Fruit fly (Drosophila melanogaster) whole organism, embryonic: ENCODE results near the gene cdi.

Source experiments
- Asciz ChIP-seq: fragments of 200-800 bp; sonication (Bioruptor generic); optimal IDR thresholded peaks from 2 replicates; lab custom pipeline; 2017; ENCODE audit warnings: missing biosample characterization, mild to moderate bottlenecking, missing genetic modification characterization, missing genetic modification reagents
- CG10565 ChIP-seq: fragments of 200-800 bp; sonication (Bioruptor generic); optimal IDR thresholded peaks from 3 replicates; lab custom pipeline; 2016; ENCODE audit warnings: missing biosample characterization, mild to moderate bottlenecking, missing genetic modification characterization
- CG11247 ChIP-seq: fragments of 200-800 bp; sonication (Bioruptor generic); IDR thresholded peaks from 2 replicates; pipeline ENCODE4 v1.3.6; 2022; ENCODE audit warnings: missing biosample characterization, missing genetic modification characterization
- CG12155 ChIP-seq: fragments of 200-800 bp; sonication (Bioruptor generic); optimal IDR thresholded peaks from 3 replicates; lab custom pipeline; 2016; ENCODE audit warnings: missing biosample characterization, missing genetic modification characterization
- CG1233 ChIP-seq: fragments of 200-800 bp; sonication (Bioruptor generic); optimal IDR thresholded peaks from 4 replicates; lab custom pipeline; 2018; ENCODE audit warnings: missing biosample characterization, mild to moderate bottlenecking, missing genetic modification characterization
- CG12659 ChIP-seq: fragments of 200-800 bp; sonication (Bioruptor generic); optimal IDR thresholded peaks from 3 replicates; lab custom pipeline; 2017; ENCODE audit warnings: mild to moderate bottlenecking, missing biosample characterization, missing genetic modification reagents, missing genetic modification characterization
- CG12942 ChIP-seq: fragments of 200-800 bp; sonication (Bioruptor generic); optimal IDR thresholded peaks from 3 replicates; lab custom pipeline; 2016; ENCODE audit warnings: missing biosample characterization, missing genetic modification characterization
- CG13287 ChIP-seq: fragments of 200-800 bp; sonication (Bioruptor generic); IDR thresholded peaks from 2 replicates; pipeline ENCODE4 v1.3.6; 2022; ENCODE audit warnings: missing biosample characterization, missing genetic modification characterization; ENCODE audit not compliant: partially characterized antibody
- CG13894 ChIP-seq: fragments of 200-800 bp; sonication (Bioruptor generic); optimal IDR thresholded peaks from 3 replicates; lab custom pipeline; 2018; ENCODE audit warnings: missing biosample characterization, mild to moderate bottlenecking, missing genetic modification characterization, moderate library complexity
- CG15269 ChIP-seq: fragments of 200-800 bp; sonication (Bioruptor generic); optimal IDR thresholded peaks from 2 replicates; lab custom pipeline; 2018; ENCODE audit warnings: missing biosample characterization, mild to moderate bottlenecking, missing genetic modification characterization, moderate library complexity
- CG1602 ChIP-seq: fragments of 200-800 bp; sonication (Bioruptor generic); optimal IDR thresholded peaks from 3 replicates; lab custom pipeline; 2016; ENCODE audit warnings: missing biosample characterization, missing genetic modification characterization
- CG18011 ChIP-seq: fragments of 200-800 bp; sonication (Bioruptor generic); optimal IDR thresholded peaks from 2 replicates; lab custom pipeline; 2017; ENCODE audit warnings: missing biosample characterization, missing genetic modification characterization, mild to moderate bottlenecking, moderate library complexity, missing genotype
- CG18262 ChIP-seq: fragments of 200-800 bp; optimal IDR thresholded peaks from 3 replicates; lab custom pipeline; 2019; ENCODE audit warnings: missing biosample characterization, mild to moderate bottlenecking, missing genetic modification characterization, moderate library complexity
- CG2199 ChIP-seq: fragments of 200-800 bp; sonication (Bioruptor generic); IDR thresholded peaks from 3 replicates; pipeline ENCODE4 v1.3.6; 2022; ENCODE audit warnings: missing biosample characterization, missing genetic modification characterization
- CG2875 ChIP-seq: fragments of 200-800 bp; sonication (Bioruptor generic); optimal IDR thresholded peaks from 2 replicates; lab custom pipeline; 2017; ENCODE audit warnings: missing biosample characterization, mild to moderate bottlenecking, missing genetic modification characterization, missing genetic modification reagents
- CG31365 ChIP-seq: fragments of 200-800 bp; sonication (Bioruptor generic); optimal IDR thresholded peaks from 2 replicates; lab custom pipeline; 2018; ENCODE audit warnings: missing biosample characterization, mild to moderate bottlenecking, missing genetic modification characterization
- CG31441 ChIP-seq: fragments of 200-800 bp; sonication (Bioruptor generic); IDR thresholded peaks from 2 replicates; pipeline ENCODE4 v1.3.6; 2022; ENCODE audit warnings: missing biosample characterization, missing genetic modification characterization
- CG33213 ChIP-seq: fragments of 200-800 bp; sonication (Bioruptor generic); optimal IDR thresholded peaks from 3 replicates; lab custom pipeline; 2016; ENCODE audit warnings: missing biosample characterization, missing genetic modification characterization
- CG3995 ChIP-seq: fragments of 200-800 bp; sonication (Bioruptor generic); optimal IDR thresholded peaks from 3 replicates; lab custom pipeline; 2016; ENCODE audit warnings: missing biosample characterization, missing genetic modification characterization
- CG4282 ChIP-seq: fragments of 200-800 bp; sonication (Bioruptor generic); optimal IDR thresholded peaks from 2 replicates; lab custom pipeline; 2016; ENCODE audit warnings: missing biosample characterization, missing genetic modification characterization
- CG4404 ChIP-seq: fragments of 200-800 bp; sonication (Bioruptor generic); IDR thresholded peaks from 2 replicates; pipeline ENCODE4 v1.3.6; 2022; ENCODE audit warnings: missing biosample characterization, missing genetic modification characterization
- CG4424 ChIP-seq: fragments of 200-800 bp; sonication (Bioruptor generic); optimal IDR thresholded peaks from 3 replicates; lab custom pipeline; 2016; ENCODE audit warnings: missing biosample characterization, missing genetic modification characterization
- CG4854 ChIP-seq: fragments of 200-800 bp; sonication (Bioruptor generic); optimal IDR thresholded peaks from 2 replicates; lab custom pipeline; 2016; ENCODE audit warnings: missing biosample characterization, missing genetic modification characterization, inconsistent platforms
- CG6654 ChIP-seq: fragments of 200-800 bp; sonication (Bioruptor generic); optimal IDR thresholded peaks from 2 replicates; lab custom pipeline; 2017; ENCODE audit warnings: missing biosample characterization, mild to moderate bottlenecking, missing genetic modification characterization
- CTCF ChIP-seq: fragments of 200-800 bp; sonication (Bioruptor generic); optimal IDR thresholded peaks from 2 replicates; lab custom pipeline; 2017; ENCODE audit warnings: missing biosample characterization, mild to moderate bottlenecking, missing genetic modification characterization, moderate library complexity
- Eip74EF ChIP-seq, 2 experiments: fragments of 200-800 bp in 1 of 2; fragments of >200 bp in 1 of 2; sonication (Bioruptor generic) in 1 of 2; optimal IDR thresholded peaks; 2 replicates each; lab custom pipeline; 2017 to 2019; ENCODE audit warnings: missing biosample characterization in 2 of 2, missing genetic modification characterization in 2 of 2, mild to moderate bottlenecking in 1 of 2, moderate library complexity in 1 of 2
- Ets65A ChIP-seq: fragments of 200-800 bp; sonication (Bioruptor generic); peaks from one replicate; lab custom pipeline; 2016; ENCODE audit warnings: missing biosample characterization, missing genetic modification characterization
- Fer1 ChIP-seq: fragments of 200-800 bp; sonication (Bioruptor generic); optimal IDR thresholded peaks from 2 replicates; lab custom pipeline; 2017; ENCODE audit warnings: missing biosample characterization, mild to moderate bottlenecking, missing genetic modification characterization
- Hmx ChIP-seq: fragments of 200-800 bp; sonication (Bioruptor generic); optimal IDR thresholded peaks from 2 replicates; lab custom pipeline; 2016; ENCODE audit warnings: missing biosample characterization, missing genetic modification characterization
- Lpt ChIP-seq: fragments of >200 bp; optimal IDR thresholded peaks from 2 replicates; lab custom pipeline; 2018; ENCODE audit warnings: missing biosample characterization, missing genetic modification characterization
- NfI ChIP-seq: fragments of 200-800 bp; sonication (Bioruptor generic); optimal IDR thresholded peaks from 3 replicates; lab custom pipeline; 2018; ENCODE audit warnings: missing biosample characterization, mild to moderate bottlenecking, missing genetic modification characterization, moderate library complexity
- Side ChIP-seq: fragments of 200-800 bp; sonication (Bioruptor generic); optimal IDR thresholded peaks from 2 replicates; lab custom pipeline; 2016; ENCODE audit warnings: missing biosample characterization, missing genetic modification characterization
- Sry-β ChIP-seq: fragments of 200-800 bp; sonication (Bioruptor generic); optimal IDR thresholded peaks from 2 replicates; lab custom pipeline; 2018; ENCODE audit warnings: missing biosample characterization, mild to moderate bottlenecking, missing genetic modification characterization, moderate library complexity
- Sry-δ ChIP-seq: fragments of 200-800 bp; sonication (Bioruptor generic); optimal IDR thresholded peaks from 2 replicates; lab custom pipeline; 2016; ENCODE audit warnings: missing biosample characterization, missing genetic modification characterization
- Vsx1 ChIP-seq: fragments of 200-800 bp; sonication (Bioruptor generic); optimal IDR thresholded peaks from 2 replicates; lab custom pipeline; 2017; ENCODE audit warnings: missing biosample characterization, mild to moderate bottlenecking, missing genetic modification characterization, missing genetic modification reagents
- abd-A ChIP-seq: fragments of 200-800 bp; sonication (Bioruptor generic); optimal IDR thresholded peaks from 3 replicates; lab custom pipeline; 2019; ENCODE audit warnings: missing biosample characterization, mild to moderate bottlenecking, missing genetic modification characterization, moderate library complexity
- ase ChIP-seq: fragments of 200-800 bp; sonication (Bioruptor generic); IDR thresholded peaks from 3 replicates; pipeline ENCODE4 v1.3.6; 2022; ENCODE audit warnings: missing biosample characterization, missing genetic modification characterization
- ato ChIP-seq: fragments of 200-800 bp; sonication (Bioruptor generic); IDR thresholded peaks from 2 replicates; pipeline ENCODE4 v1.3.6; 2022; ENCODE audit warnings: missing biosample characterization, missing genetic modification characterization; ENCODE audit not compliant: partially characterized antibody
- br ChIP-seq: fragments of >200 bp; optimal IDR thresholded peaks from 2 replicates; lab custom pipeline; 2017
- disco-r ChIP-seq: fragments of 200-800 bp; sonication (Bioruptor generic); optimal IDR thresholded peaks from 2 replicates; lab custom pipeline; 2016; ENCODE audit warnings: missing biosample characterization, missing genetic modification characterization
- esg ChIP-seq: fragments of 200-800 bp; sonication (Bioruptor generic); conservative IDR thresholded peaks from 2 replicates; pipeline ENCODE4 v1.3.6; 2022; ENCODE audit warnings: missing biosample characterization, missing genetic modification characterization
- ewg ChIP-seq: fragments of 200-800 bp; sonication (Bioruptor generic); optimal IDR thresholded peaks from 3 replicates; lab custom pipeline; 2017; ENCODE audit warnings: mild to moderate bottlenecking, missing biosample characterization, missing genetic modification reagents, missing genetic modification characterization
- grau ChIP-seq: fragments of 200-800 bp; optimal IDR thresholded peaks from 3 replicates; lab custom pipeline; 2019; ENCODE audit warnings: missing biosample characterization, mild to moderate bottlenecking, missing genetic modification characterization, moderate library complexity
- h ChIP-seq: fragments of >200 bp; optimal IDR thresholded peaks from 2 replicates; lab custom pipeline; 2017
- mam ChIP-seq: fragments of 200-800 bp; sonication (Bioruptor generic); optimal IDR thresholded peaks from 3 replicates; lab custom pipeline; 2016; ENCODE audit warnings: missing biosample characterization, missing genetic modification characterization
- nom ChIP-seq: fragments of 200-800 bp; sonication (Bioruptor generic); optimal IDR thresholded peaks from 2 replicates; lab custom pipeline; 2017; ENCODE audit warnings: missing biosample characterization, missing genetic modification characterization, mild to moderate bottlenecking, moderate library complexity, missing genetic modification reagents
- peb ChIP-seq: fragments of 200-800 bp; sonication (Bioruptor generic); IDR thresholded peaks from 2 replicates; pipeline ENCODE4 v1.3.6; 2022; ENCODE audit warnings: missing biosample characterization, missing genetic modification characterization
- phol ChIP-seq: fragments of 200-800 bp; sonication (Bioruptor generic); optimal IDR thresholded peaks from 3 replicates; lab custom pipeline; 2018; ENCODE audit warnings: missing biosample characterization, mild to moderate bottlenecking, missing genetic modification characterization, moderate library complexity
- run ChIP-seq: fragments of 200-800 bp; sonication (Bioruptor generic); optimal IDR thresholded peaks from 3 replicates; lab custom pipeline; 2018; ENCODE audit warnings: missing biosample characterization, mild to moderate bottlenecking, missing genetic modification characterization
- sd ChIP-seq: fragments of 200-800 bp; sonication (Bioruptor generic); optimal IDR thresholded peaks from 3 replicates; lab custom pipeline; 2018; ENCODE audit warnings: missing biosample characterization, mild to moderate bottlenecking, missing genetic modification characterization, moderate library complexity
- sna ChIP-seq: fragments of 200-800 bp; sonication (Bioruptor generic); IDR thresholded peaks from 2 replicates; pipeline ENCODE4 v1.3.6; 2022; ENCODE audit warnings: missing biosample characterization, missing genetic modification characterization; ENCODE audit not compliant: partially characterized antibody
- stwl ChIP-seq: fragments of 200-800 bp; sonication (Bioruptor generic); optimal IDR thresholded peaks from 3 replicates; lab custom pipeline; 2018; ENCODE audit warnings: missing biosample characterization, mild to moderate bottlenecking, missing genetic modification characterization, moderate library complexity
- tap ChIP-seq: fragments of 200-800 bp; optimal IDR thresholded peaks from 3 replicates; lab custom pipeline; 2019; ENCODE audit warnings: missing biosample characterization, mild to moderate bottlenecking, missing genetic modification characterization, moderate library complexity

The cdi gene

DNA sequence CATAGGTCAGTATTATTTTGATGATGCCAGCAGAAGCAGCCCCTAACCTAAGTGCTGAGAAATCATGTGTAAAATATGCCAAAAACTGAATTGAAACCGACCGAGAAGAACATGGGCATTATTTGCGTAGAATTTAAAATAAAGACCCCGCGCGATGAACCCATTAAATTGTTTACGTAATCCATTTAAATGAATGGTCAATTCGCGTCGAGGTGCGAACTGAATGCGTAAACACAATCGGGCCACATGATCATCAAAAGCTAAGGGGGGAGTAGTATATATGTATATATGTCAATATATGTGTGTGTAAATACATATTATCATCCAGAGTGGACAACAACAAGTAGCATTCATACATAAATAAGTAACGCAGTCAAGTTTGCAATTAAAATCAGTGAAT lies 33.9 kb downstream of the cdi start (continued):
- TF ChIP-seq Sry-β (no peak), ase (GFP tag; lab: Robert Waterston, UW) (no peak), disco-r (GFP tag; lab: Kevin White, UChicago) (no peak), CG12659 (GFP tag; lab: Kevin White, UChicago) (no peak), CG33213 (GFP tag; lab: Kevin White, UChicago) (no peak), esg (GFP tag; lab: Robert Waterston, UW) (no peak), CG1602 (GFP tag; lab: Kevin White, UChicago) (no peak), Lpt (GFP tag; lab: Kevin White, UChicago) (no peak), ato (GFP tag; lab: Robert Waterston, UW) (no peak), Side (GFP tag; lab: Kevin White, UChicago) (no peak), Sry-δ (GFP tag; lab: Kevin White, UChicago) (no peak), CG1233 (GFP tag; lab: Kevin White, UChicago) (peak; percentile 8), CG12155 (no peak), sd (tag; lab: Kevin White, UChicago) (peak; percentile 30), CG4282 (GFP tag; lab: Kevin White, UChicago) (no peak), CG4854 (GFP tag; lab: Kevin White, UChicago) (no peak), br (lab: Kevin White, UChicago) (no peak), Vsx1 (GFP tag; lab: Kevin White, UChicago) (no peak), ewg (GFP tag; lab: Kevin White, UChicago) (no peak), Ets65A (no peak), CG10565 (GFP tag; lab: Kevin White, UChicago) (no peak), NfI (GFP tag; lab: Kevin White, UChicago) (no peak), Eip74EF (GFP tag; optimal IDR thresholded peaks at IDR 0.05; lab: Kevin White, UChicago) (peak in 1 of 2 experiments; percentile 13), Asciz (GFP tag; lab: Kevin White, UChicago) (peak; percentile 54), CG18011 (no peak), Fer1 (no peak), CG13894 (tag; lab: Kevin White, UChicago) (no peak), mam (no peak), h (lab: Kevin White, UChicago) (no peak), CG2199 (GFP tag; lab: Robert Waterston, UW) (no peak), CG6654 (GFP tag; lab: Kevin White, UChicago) (no peak), sna (GFP tag; lab: Robert Waterston, UW) (no peak), Hmx (GFP tag; lab: Kevin White, UChicago) (no peak), grau (tag; lab: Kevin White, UChicago) (no peak), CG11247 (GFP tag; lab: Robert Waterston, UW) (no peak), CG4404 (no peak), stwl (tag; lab: Kevin White, UChicago) (no peak), CTCF (no peak), tap (no peak), CG12942 (GFP tag; lab: Kevin White, UChicago) (no peak), CG18262 (tag; lab: Kevin White, UChicago) (no peak), CG2875 (GFP tag; lab: Kevin White, UChicago) (no peak), CG15269 (tag; lab: Kevin White, UChicago) (peak; percentile 4), CG3995 (GFP tag; lab: Kevin White, UChicago) (no peak), phol (tag; lab: Kevin White, UChicago) (no peak), CG13287 (no peak), run (no peak), CG31441 (GFP tag; lab: Robert Waterston, UW) (0 out of 2 replicates have a peak, but pooled peaks have one; percentile 9), abd-A (tag; lab: Kevin White, UChicago) (peak; percentile 56), CG31365 (tag; lab: Kevin White, UChicago) (no peak), CG4424 (GFP tag; lab: Kevin White, UChicago) (no peak), nom (GFP tag; lab: Kevin White, UChicago) (no peak), peb (GFP tag; lab: Robert Waterston, UW) (no peak)
